Fruit fly (Drosophila melanogaster) Kc167 (cell line): ENCODE data around the gene Eig71Ed.

Experiments used
- Myc ChIP-seq: fragments of >200 bp; optimal IDR thresholded peaks from 2 replicates; lab custom pipeline; 2017; ENCODE audit warnings: missing external identifiers
- Sin3A ChIP-seq: fragments of >200 bp; optimal IDR thresholded peaks from 2 replicates; lab custom pipeline; 2018; ENCODE audit warnings: missing external identifiers
- h ChIP-seq: fragments of >200 bp; optimal IDR thresholded peaks from 3 replicates; lab custom pipeline; 2018; ENCODE audit warnings: missing external identifiers
- insv ChIP-seq: fragments of >200 bp; optimal IDR thresholded peaks from 3 replicates; lab custom pipeline; 2018; ENCODE audit warnings: missing external identifiers
- psq ChIP-seq: fragments of >200 bp; optimal IDR thresholded peaks from 2 replicates; lab custom pipeline; 2017; ENCODE audit warnings: missing external identifiers
- ttk ChIP-seq: sonication (Bioruptor generic); optimal IDR thresholded peaks from 2 replicates; lab custom pipeline; 2017; ENCODE audit warnings: missing external identifiers

dm6 chr3L:15659341-15659740 lies 7.0 kb downstream of the Eig71Ed start, which contains the start of the genes Eig71Eh and Eig71Ei:
- TF ChIP-seq psq (lab: Kevin White, UChicago) (no peak), Sin3A (lab: Kevin White, UChicago) (no peak), ttk (lab: Kevin White, UChicago) (no peak), h (lab: Kevin White, UChicago) (no peak), insv (lab: Kevin White, UChicago) (no peak), Myc (lab: Kevin White, UChicago) (no peak)
